Worm (Caenorhabditis elegans): ENCODE data around the gene C15H9.3.
A peak's percentile ranks its signal among the peaks of the same experiment; 100 is the strongest.

The C15H9.3 gene

ce11 chrX:6098420-6098819 is 17.2 kb upstream of the C15H9.3 start:
- TF ChIP-seq nhr-2 (tag; optimal IDR thresholded peaks at IDR 0.05) (peak; percentile 60), mep-1 (tag; optimal IDR thresholded peaks at IDR 0.05) (no peak)

ce11 chrX:6100395-6101099 is 15.1 kb upstream of the C15H9.3 start:
- TF ChIP-seq pha-4 (tag; optimal IDR thresholded peaks at IDR 0.05): no peak
- no peak for TF ChIP-seq lsy-2 (tag; optimal IDR thresholded peaks at IDR 0.05)
- TF ChIP-seq ceh-43 (GFP tag; optimal IDR thresholded peaks at IDR 0.05): no peak
- no peak for TF ChIP-seq nhr-237 (tag; optimal IDR thresholded peaks at IDR 0.05)
- TF ChIP-seq drap-1 (GFP tag; optimal IDR thresholded peaks at IDR 0.05): no peak
- no peak for TF ChIP-seq lin-13 (tag; optimal IDR thresholded peaks at IDR 0.05)
- TF ChIP-seq zip-8 (tag; optimal IDR thresholded peaks at IDR 0.05): no peak
- no peak for TF ChIP-seq nhr-28 (tag; optimal IDR thresholded peaks at IDR 0.05)
- no peak for TF ChIP-seq nhr-2 (tag; optimal IDR thresholded peaks at IDR 0.05)
- no peak for TF ChIP-seq hlh-1 (tag; optimal IDR thresholded peaks at IDR 0.05)
- no peak for TF ChIP-seq blmp-1 (tag; optimal IDR thresholded peaks at IDR 0.05)
- no peak for TF ChIP-seq bed-3 (GFP tag; optimal IDR thresholded peaks at IDR 0.05)
- TF ChIP-seq mab-5 (tag; optimal IDR thresholded peaks at IDR 0.05): no peak
- no peak for TF ChIP-seq ceh-83 (GFP tag; optimal IDR thresholded peaks at IDR 0.05)
- TF ChIP-seq sptf-1 (tag; optimal IDR thresholded peaks at IDR 0.05): no peak
- TF ChIP-seq tbx-8 (GFP tag; optimal IDR thresholded peaks at IDR 0.05): no peak
- no peak for TF ChIP-seq sem-2 (GFP tag; optimal IDR thresholded peaks at IDR 0.05)
- no peak for TF ChIP-seq mls-2 (tag; optimal IDR thresholded peaks at IDR 0.05)
- TF ChIP-seq unc-120 (tag; optimal IDR thresholded peaks at IDR 0.05; ENCODE audit: poor library complexity, severe bottlenecking): no peak
- no peak for TF ChIP-seq nhr-76 (tag; optimal IDR thresholded peaks at IDR 0.05)

- no peak for TF ChIP-seq hlh-1 (tag; optimal IDR thresholded peaks at IDR 0.05)
- no peak for TF ChIP-seq unc-120 (tag; optimal IDR thresholded peaks at IDR 0.05; ENCODE audit: poor library complexity, severe bottlenecking)
- TF ChIP-seq ceh-83 (GFP tag; optimal IDR thresholded peaks at IDR 0.05): no peak
- TF ChIP-seq zip-8 (tag; optimal IDR thresholded peaks at IDR 0.05): no peak
- TF ChIP-seq mls-2 (tag; optimal IDR thresholded peaks at IDR 0.05): no peak
- no peak for TF ChIP-seq cnd-1 (tag; optimal IDR thresholded peaks at IDR 0.05)
- TF ChIP-seq ztf-11 (tag; optimal IDR thresholded peaks at IDR 0.05): no peak
- no peak for TF ChIP-seq ceh-39 (tag; optimal IDR thresholded peaks at IDR 0.05)
- TF ChIP-seq nhr-237 (tag; optimal IDR thresholded peaks at IDR 0.05): no peak
- no peak for TF ChIP-seq ham-2 (GFP tag; optimal IDR thresholded peaks at IDR 0.05)
- TF ChIP-seq nhr-28 (tag; optimal IDR thresholded peaks at IDR 0.05): no peak
- no peak for TF ChIP-seq ceh-43 (GFP tag; optimal IDR thresholded peaks at IDR 0.05)
- TF ChIP-seq mep-1 (tag; optimal IDR thresholded peaks at IDR 0.05): no peak
- TF ChIP-seq lin-13 (tag; optimal IDR thresholded peaks at IDR 0.05): no peak
- TF ChIP-seq pha-4 (tag; optimal IDR thresholded peaks at IDR 0.05): no peak
Observed at ce11 chrX:6103297-6103696, 12.3 kb upstream of the C15H9.3 start, which contains the start of gene C15H9.11. C15H9.11 (minus strand) TSS chrX:6103397.

- TF ChIP-seq nhr-76 (tag; optimal IDR thresholded peaks at IDR 0.05): no peak
- TF ChIP-seq snpc-4 (tag; optimal IDR thresholded peaks at IDR 0.05): no peak
- no peak for TF ChIP-seq mls-2 (tag; optimal IDR thresholded peaks at IDR 0.05)
- TF ChIP-seq ham-2 (GFP tag; optimal IDR thresholded peaks at IDR 0.05): no peak
- no peak for TF ChIP-seq M03D4.4 (tag; optimal IDR thresholded peaks at IDR 0.05)
- no peak for TF ChIP-seq ceh-39 (tag; optimal IDR thresholded peaks at IDR 0.05)
- no peak for TF ChIP-seq nhr-12 (tag; optimal IDR thresholded peaks at IDR 0.05)
- no peak for TF ChIP-seq ceh-43 (GFP tag; optimal IDR thresholded peaks at IDR 0.05)
- TF ChIP-seq ces-1 (GFP tag; optimal IDR thresholded peaks at IDR 0.05): no peak
- no peak for TF ChIP-seq unc-62 (GFP tag; optimal IDR thresholded peaks at IDR 0.05)
- no peak for TF ChIP-seq mep-1 (tag; optimal IDR thresholded peaks at IDR 0.05)
- TF ChIP-seq elt-3 (tag; optimal IDR thresholded peaks at IDR 0.05): no peak
- TF ChIP-seq nhr-28 (tag; optimal IDR thresholded peaks at IDR 0.05): no peak
- TF ChIP-seq ceh-83 (GFP tag; optimal IDR thresholded peaks at IDR 0.05): no peak
- TF ChIP-seq tbx-8 (GFP tag; optimal IDR thresholded peaks at IDR 0.05): no peak
- no peak for TF ChIP-seq flh-1 (GFP tag; optimal IDR thresholded peaks at IDR 0.05)
- TF ChIP-seq zip-8 (tag; optimal IDR thresholded peaks at IDR 0.05): no peak
- no peak for TF ChIP-seq ztf-11 (tag; optimal IDR thresholded peaks at IDR 0.05)
- no peak for TF ChIP-seq lsy-2 (tag; optimal IDR thresholded peaks at IDR 0.05)
- TF ChIP-seq mab-5 (tag; optimal IDR thresholded peaks at IDR 0.05): no peak
Observed at ce11 chrX:6107962-6108361, 7.6 kb upstream of the C15H9.3 start.

Data from whole organism, mixed stage, embryonic.